Fruit fly (Drosophila melanogaster) whole organism, wandering third instar larva: ENCODE measurements around the gene S6k.

Experiments used
- Abd-B ChIP-seq: fragments of >200 bp; optimal IDR thresholded peaks from 2 replicates; lab custom pipeline; 2017; ENCODE audit warnings: missing biosample characterization, missing genetic modification characterization
- Mio ChIP-seq: sonication (Bioruptor generic); optimal IDR thresholded peaks from 2 replicates; lab custom pipeline; 2016; ENCODE audit warnings: missing biosample characterization, missing genetic modification characterization
- Rel ChIP-seq, 2 experiments: fragments of 200-800 bp; sonication (Bioruptor generic) in 1 of 2; optimal IDR thresholded peaks; 2 replicates in 1 of 2; 3 replicates in 1 of 2; lab custom pipeline; 2016 to 2019; ENCODE audit warnings: mild to moderate bottlenecking in 2 of 2, missing biosample characterization in 2 of 2, missing genetic modification characterization in 2 of 2, moderate library complexity in 1 of 2
- br ChIP-seq: fragments of 200-800 bp; sonication (Bioruptor generic); optimal IDR thresholded peaks from 2 replicates; lab custom pipeline; 2016; ENCODE audit warnings: missing biosample characterization, missing genetic modification characterization
- dsf ChIP-seq: sonication (Bioruptor generic); optimal IDR thresholded peaks from 2 replicates; lab custom pipeline; 2016; ENCODE audit warnings: missing biosample characterization, missing genetic modification characterization, borderline replicate concordance
- foxo ChIP-seq, 2 experiments: fragments of 200-800 bp; sonication (Bioruptor generic); optimal IDR thresholded peaks; 2 replicates in 1 of 2; 3 replicates in 1 of 2; lab custom pipeline; 2016 to 2017; ENCODE audit warnings: missing biosample characterization in 2 of 2, missing genetic modification characterization in 2 of 2
- rgr ChIP-seq: fragments of 200-800 bp; sonication (Bioruptor generic); optimal IDR thresholded peaks from 3 replicates; lab custom pipeline; 2016; ENCODE audit warnings: missing biosample characterization, mild to moderate bottlenecking, missing genetic modification characterization
- tai ChIP-seq: sonication (Bioruptor generic); optimal IDR thresholded peaks from 2 replicates; lab custom pipeline; 2016; ENCODE audit warnings: missing biosample characterization, missing genetic modification characterization
- usp ChIP-seq: fragments of >200 bp; optimal IDR thresholded peaks from 2 replicates; lab custom pipeline; 2017; ENCODE audit warnings: missing biosample characterization, missing genetic modification characterization

- no peak for TF ChIP-seq Mio (GFP tag; lab: Kevin White, UChicago)
- TF ChIP-seq dsf (GFP tag; lab: Kevin White, UChicago): no peak
- TF ChIP-seq br (GFP tag; lab: Kevin White, UChicago): no peak
- TF ChIP-seq Abd-B: no peak
- no peak for TF ChIP-seq rgr
- no peak for TF ChIP-seq foxo (GFP tag; optimal IDR thresholded peaks at IDR 0.05; lab: Kevin White, UChicago)
- no peak for TF ChIP-seq Rel (GFP tag; optimal IDR thresholded peaks at IDR 0.05; lab: Kevin White, UChicago)
- no peak for TF ChIP-seq Rel (tag; optimal IDR thresholded peaks at IDR 0.05; lab: Kevin White, UChicago)
- TF ChIP-seq usp (GFP tag; lab: Kevin White, UChicago): no peak
- no peak for TF ChIP-seq tai (GFP tag; lab: Kevin White, UChicago)
Observed at dm6 chr3L:5833761-5834160, 23.0 kb upstream of the S6k start.
